Worm (Caenorhabditis elegans) whole organism, L4/young adult: ENCODE measurements around the gene srh-88.

Experiments
- W03F9.2 ChIP-seq: fragments of 150-350 bp; optimal IDR thresholded peaks from 2 replicates; lab custom pipeline; 2014; ENCODE audit warnings: missing biosample characterization, missing genetic modification characterization
- dao-5 ChIP-seq: sonication (generic microtip); optimal IDR thresholded peaks from 2 replicates; lab custom pipeline; 2016; ENCODE audit warnings: missing genotype, missing genetic modification characterization, moderate library complexity, missing compliant biosample characterization
- him-1 ChIP-seq: sonication (generic microtip); optimal IDR thresholded peaks from 2 replicates; lab custom pipeline; 2016; ENCODE audit warnings: missing genotype, missing genetic modification reagents, missing genetic modification characterization, missing compliant biosample characterization

DNA sequence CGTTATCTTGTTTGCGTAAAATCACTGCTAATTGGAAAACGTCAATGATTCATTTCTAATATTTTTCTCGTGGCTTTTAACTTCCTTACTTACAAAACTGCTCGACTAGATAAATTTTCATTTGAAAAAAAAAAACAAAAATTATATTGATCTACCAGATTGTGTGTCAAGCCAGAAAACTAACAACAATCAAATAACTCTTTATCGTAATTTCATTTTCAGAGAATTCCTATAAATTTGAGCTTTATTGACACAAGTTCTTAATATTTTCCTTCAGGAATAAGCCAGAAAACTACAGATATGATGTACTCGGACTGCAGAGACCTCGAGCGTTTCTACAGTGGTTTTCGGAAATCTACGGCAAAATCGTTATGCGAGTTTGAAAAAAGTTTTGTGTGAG lies 11.6 kb upstream of the srh-88 start, which contains the start of gene srw-124:
- no peak for TF ChIP-seq dao-5
- TF ChIP-seq him-1 (tag; lab: Kevin White, UChicago), result no peak
- TF ChIP-seq W03F9.2, result no peak
